Fruit fly (Drosophila melanogaster): Measurements from ENCODE around the gene CG1307.

dm6 chr3R:6640932-6641331 is 16.3 kb downstream of the CG1307 start, which contains the start of gene CG31286:
- no peak for TF ChIP-seq pdm3 (GFP tag; optimal IDR thresholded peaks at IDR 0.05)
- TF ChIP-seq CG3919 (GFP tag; optimal IDR thresholded peaks at IDR 0.05), result no peak
- TF ChIP-seq Sox102F (GFP tag; optimal IDR thresholded peaks at IDR 0.05), result no peak
- no peak for TF ChIP-seq Eip93F (GFP tag; optimal IDR thresholded peaks at IDR 0.05)
- TF ChIP-seq CG32006 (GFP tag; optimal IDR thresholded peaks at IDR 0.05), result no peak
- TF ChIP-seq svp (GFP tag), result no peak
- no peak for TF ChIP-seq dac (GFP tag; optimal IDR thresholded peaks at IDR 0.05)
- TF ChIP-seq Blimp-1 (GFP tag; optimal IDR thresholded peaks at IDR 0.05), result no peak
- no peak for TF ChIP-seq CG6854 (GFP tag; optimal IDR thresholded peaks at IDR 0.05)
- TF ChIP-seq esn (GFP tag; optimal IDR thresholded peaks at IDR 0.05), result no peak
- no peak for TF ChIP-seq cyc (GFP tag; optimal IDR thresholded peaks at IDR 0.05)
- TF ChIP-seq CG8119 (GFP tag; IDR thresholded peaks at IDR 0.05), result no peak
- TF ChIP-seq fd59A (GFP tag; optimal IDR thresholded peaks at IDR 0.05), result no peak
- TF ChIP-seq Ets96B (tag; optimal IDR thresholded peaks at IDR 0.05), result no peak

Data from whole organism, prepupa.